Worm (Caenorhabditis elegans) whole organism, L4 larva: ENCODE results near the gene srh-219.

ENCODE experiments used
- D1046.2 ChIP-seq: fragments of 200-800 bp; sonication (Bioruptor generic); IDR thresholded peaks from 2 replicates; pipeline ENCODE4 v1.3.6; 2022; ENCODE audit warnings: missing genetic modification characterization, missing compliant biosample characterization
- F26F4.8 ChIP-seq: fragments of 200-800 bp; sonication (Bioruptor generic); conservative IDR thresholded peaks from 2 replicates; pipeline ENCODE4 v1.3.6; 2022; ENCODE audit warnings: missing genetic modification characterization, missing compliant biosample characterization
- F44E2.7 ChIP-seq: fragments of 200-800 bp; sonication (Bioruptor generic); IDR thresholded peaks from 2 replicates; pipeline ENCODE4 v2.1.2; 2022; ENCODE audit warnings: missing genetic modification characterization, missing compliant biosample characterization
- R02D3.7 ChIP-seq: fragments of 150-350 bp; sonication (generic microtip); optimal IDR thresholded peaks from 3 replicates; lab custom pipeline; 2014; ENCODE audit warnings: missing biosample characterization, missing genetic modification characterization
- T20F7.1 ChIP-seq: fragments of 200-800 bp; sonication (Bioruptor generic); optimal IDR thresholded peaks from 2 replicates; lab custom pipeline; 2018; ENCODE audit warnings: mild to moderate bottlenecking, missing genetic modification characterization, missing compliant biosample characterization
- Y105C5A.15 ChIP-seq: fragments of 200-800 bp; sonication (Bioruptor generic); IDR thresholded peaks from 2 replicates; pipeline ENCODE4 v1.3.6; 2022; ENCODE audit warnings: missing genetic modification characterization, missing compliant biosample characterization
- Y48G9A.11 ChIP-seq: fragments of 200-800 bp; sonication (Bioruptor generic); IDR thresholded peaks from 2 replicates; pipeline ENCODE4 v1.3.6; 2022; ENCODE audit warnings: missing genetic modification reagents, missing genetic modification characterization, missing compliant biosample characterization
- Y75B8A.6 ChIP-seq: fragments of 200-800 bp; sonication (Bioruptor generic); IDR thresholded peaks from 2 replicates; pipeline ENCODE4 v1.3.6; 2022; ENCODE audit warnings: missing genetic modification reagents, missing genetic modification characterization, missing compliant biosample characterization
- ZK337.2 ChIP-seq: fragments of 200-800 bp; sonication (Bioruptor generic); IDR thresholded peaks from 2 replicates; pipeline ENCODE4 v1.3.6; 2022; ENCODE audit warnings: missing genetic modification reagents, missing genetic modification characterization, missing compliant biosample characterization
- aha-1 ChIP-seq: fragments of 150-350 bp; peaks from one replicate; lab custom pipeline; 2014; ENCODE audit warnings: missing biosample characterization, missing genetic modification characterization
- ceh-28 ChIP-seq: fragments of 150-350 bp; optimal IDR thresholded peaks from 2 replicates; lab custom pipeline; 2014; ENCODE audit warnings: missing biosample characterization, missing genetic modification reagents, missing genetic modification characterization
- ceh-32 ChIP-seq: sonication (generic microtip); optimal IDR thresholded peaks from 2 replicates; lab custom pipeline; 2016; ENCODE audit warnings: mild to moderate bottlenecking, missing genetic modification characterization, missing compliant biosample characterization; ENCODE audit not compliant: poor library complexity
- ceh-44 ChIP-seq: fragments of 200-800 bp; sonication (Bioruptor generic); IDR thresholded peaks from 2 replicates; pipeline ENCODE4 v1.3.6; 2022; ENCODE audit warnings: missing genetic modification reagents, missing genetic modification characterization, missing compliant biosample characterization
- ceh-82 ChIP-seq: sonication (generic microtip); optimal IDR thresholded peaks from 2 replicates; lab custom pipeline; 2017; ENCODE audit warnings: missing biosample characterization, missing genetic modification characterization
- cey-2 ChIP-seq: sonication (generic microtip); optimal IDR thresholded peaks from 3 replicates; lab custom pipeline; 2017; ENCODE audit warnings: missing genetic modification characterization, mild to moderate bottlenecking, missing compliant biosample characterization, antibody characterized with exemption, borderline replicate concordance; ENCODE audit not compliant: insufficient read depth
- ctbp-1 ChIP-seq: fragments of 200-800 bp; sonication (Bioruptor generic); IDR thresholded peaks from 2 replicates; pipeline ENCODE4 v1.3.6; 2022; ENCODE audit warnings: missing genetic modification reagents, missing genetic modification characterization, missing compliant biosample characterization
- daf-8 ChIP-seq: fragments of 200-800 bp; sonication (Bioruptor generic); IDR thresholded peaks from 2 replicates; pipeline ENCODE4 v1.3.6; 2022; ENCODE audit warnings: missing genetic modification characterization, missing compliant biosample characterization
- dpl-1 ChIP-seq: fragments of 150-350 bp; optimal IDR thresholded peaks from 2 replicates; lab custom pipeline; 2014; ENCODE audit warnings: missing biosample characterization, missing genetic modification reagents, missing genetic modification characterization
- egl-27 ChIP-seq: sonication (generic microtip); optimal IDR thresholded peaks from 3 replicates; lab custom pipeline; 2017; ENCODE audit warnings: missing biosample characterization, missing genetic modification reagents, missing genetic modification characterization
- fkh-10 ChIP-seq: fragments of 150-350 bp; optimal IDR thresholded peaks from 2 replicates; lab custom pipeline; 2014; ENCODE audit warnings: missing biosample characterization, missing genetic modification reagents, missing genetic modification characterization
- fos-1 ChIP-seq: fragments of 150-350 bp; optimal IDR thresholded peaks from 2 replicates; lab custom pipeline; 2014; ENCODE audit warnings: missing biosample characterization, missing genetic modification characterization
- gei-8 ChIP-seq: fragments of 200-800 bp; sonication (Bioruptor generic); optimal IDR thresholded peaks from 2 replicates; lab custom pipeline; 2018; ENCODE audit warnings: mild to moderate bottlenecking, missing genetic modification characterization, missing compliant biosample characterization
- hlh-30 ChIP-seq: sonication (generic microtip); optimal IDR thresholded peaks from 2 replicates; lab custom pipeline; 2017; ENCODE audit warnings: antibody characterized with exemption, mild to moderate bottlenecking, missing genetic modification characterization, missing compliant biosample characterization; ENCODE audit not compliant: insufficient read depth
- jun-1 ChIP-seq: fragments of 150-350 bp; optimal IDR thresholded peaks from 2 replicates; lab custom pipeline; 2014; ENCODE audit warnings: missing biosample characterization, missing genetic modification reagents, missing genetic modification characterization
- lin-15B ChIP-seq: fragments of 150-350 bp; sonication (generic microtip); optimal IDR thresholded peaks from 3 replicates; lab custom pipeline; 2014; ENCODE audit warnings: missing biosample characterization, missing genetic modification characterization
- lin-29 ChIP-seq: fragments of 200-800 bp; sonication (Bioruptor generic); IDR thresholded peaks from 2 replicates; pipeline ENCODE4 v1.3.6; 2022; ENCODE audit warnings: missing genetic modification reagents, missing genetic modification characterization, missing compliant biosample characterization
- lin-38 ChIP-seq: fragments of 200-800 bp; sonication (Bioruptor generic); IDR thresholded peaks from 2 replicates; pipeline ENCODE4 v1.3.6; 2022; ENCODE audit warnings: missing genetic modification reagents, missing genetic modification characterization, missing compliant biosample characterization
- lir-3 ChIP-seq: sonication (generic microtip); optimal IDR thresholded peaks from 2 replicates; lab custom pipeline; 2016; ENCODE audit warnings: mild to moderate bottlenecking, missing genetic modification characterization, missing compliant biosample characterization
- madf-5 ChIP-seq, 2 experiments: fragments of 200-800 bp; sonication (Bioruptor generic); IDR thresholded peaks; 2 replicates each; pipeline ENCODE4 v1.3.6; 2022; ENCODE audit warnings: missing compliant biosample characterization in 2 of 2, missing genetic modification characterization in 2 of 2
- madf-9 ChIP-seq: fragments of 200-800 bp; sonication (Bioruptor generic); conservative IDR thresholded peaks from 2 replicates; pipeline ENCODE4 v1.3.6; 2022; ENCODE audit warnings: missing genetic modification reagents, missing genetic modification characterization, missing compliant biosample characterization
- mdt-29 ChIP-seq: fragments of 200-800 bp; sonication (Bioruptor generic); IDR thresholded peaks from 2 replicates; pipeline ENCODE4 v1.3.6; 2022; ENCODE audit warnings: missing genetic modification reagents, missing genetic modification characterization, missing compliant biosample characterization
- mxl-2 ChIP-seq: fragments of 200-800 bp; sonication (Bioruptor generic); conservative IDR thresholded peaks from 2 replicates; pipeline ENCODE4 v1.3.6; 2022; ENCODE audit warnings: missing genetic modification reagents, missing genetic modification characterization, missing compliant biosample characterization
- mxl-3 ChIP-seq: fragments of 200-800 bp; sonication (Bioruptor generic); optimal IDR thresholded peaks from 2 replicates; lab custom pipeline; 2018; ENCODE audit warnings: mild to moderate bottlenecking, missing genetic modification characterization, missing compliant biosample characterization
- nhr-11 ChIP-seq: fragments of 150-350 bp; optimal IDR thresholded peaks from 2 replicates; lab custom pipeline; 2014; ENCODE audit warnings: missing biosample characterization, missing genetic modification characterization
- nhr-111 ChIP-seq: fragments of 200-800 bp; sonication (Bioruptor generic); optimal IDR thresholded peaks from 2 replicates; lab custom pipeline; 2018; ENCODE audit warnings: mild to moderate bottlenecking, missing genetic modification characterization, missing compliant biosample characterization
- nhr-237 ChIP-seq: sonication (generic microtip); optimal IDR thresholded peaks from 2 replicates; lab custom pipeline; 2017; ENCODE audit warnings: missing biosample characterization, missing genetic modification characterization
- nhr-28 ChIP-seq: fragments of 150-350 bp; optimal IDR thresholded peaks from 2 replicates; lab custom pipeline; 2014; ENCODE audit warnings: missing biosample characterization, missing genetic modification characterization
- nhr-48 ChIP-seq: sonication (generic microtip); optimal IDR thresholded peaks from 2 replicates; lab custom pipeline; 2016; ENCODE audit warnings: mild to moderate bottlenecking, missing genetic modification characterization, missing compliant biosample characterization
- nhr-6 ChIP-seq: fragments of 150-350 bp; optimal IDR thresholded peaks from 2 replicates; lab custom pipeline; 2014; ENCODE audit warnings: missing biosample characterization, missing genetic modification characterization
- set-16 ChIP-seq: fragments of 200-800 bp; sonication (Bioruptor generic); IDR thresholded peaks from 2 replicates; pipeline ENCODE4 v1.3.6; 2022; ENCODE audit warnings: missing genetic modification reagents, missing genetic modification characterization, missing compliant biosample characterization
- snpc-1.2 ChIP-seq: fragments of 200-800 bp; sonication (Bioruptor generic); IDR thresholded peaks from 2 replicates; pipeline ENCODE4 v1.3.6; 2022; ENCODE audit warnings: missing genetic modification reagents, missing genetic modification characterization, missing compliant biosample characterization
- tag-97 ChIP-seq: fragments of 200-800 bp; sonication (Bioruptor generic); IDR thresholded peaks from 2 replicates; pipeline ENCODE4 v1.3.6; 2022; ENCODE audit warnings: missing genetic modification characterization, missing compliant biosample characterization
- unc-39 ChIP-seq: sonication (generic microtip); optimal IDR thresholded peaks from 2 replicates; lab custom pipeline; 2017; ENCODE audit warnings: missing biosample characterization, missing genetic modification characterization
- vab-7 ChIP-seq: fragments of 200-800 bp; sonication (Bioruptor generic); IDR thresholded peaks from 2 replicates; pipeline ENCODE4 v1.3.6; 2022; ENCODE audit warnings: missing genetic modification reagents, missing genetic modification characterization, missing compliant biosample characterization
- zfp-3 ChIP-seq: fragments of 200-800 bp; sonication (Bioruptor generic); conservative IDR thresholded peaks from 2 replicates; pipeline ENCODE4 v1.3.6; 2022; ENCODE audit warnings: missing genetic modification reagents, missing genetic modification characterization, missing compliant biosample characterization
- zip-11 ChIP-seq: fragments of 200-800 bp; sonication (Bioruptor generic); IDR thresholded peaks from 2 replicates; pipeline ENCODE4 v1.3.6; 2022; ENCODE audit warnings: missing genetic modification characterization, missing compliant biosample characterization
- zip-2 ChIP-seq: fragments of 150-350 bp; optimal IDR thresholded peaks from 2 replicates; lab custom pipeline; 2014; ENCODE audit warnings: missing biosample characterization, missing genetic modification characterization

srh-219 gene

DNA sequence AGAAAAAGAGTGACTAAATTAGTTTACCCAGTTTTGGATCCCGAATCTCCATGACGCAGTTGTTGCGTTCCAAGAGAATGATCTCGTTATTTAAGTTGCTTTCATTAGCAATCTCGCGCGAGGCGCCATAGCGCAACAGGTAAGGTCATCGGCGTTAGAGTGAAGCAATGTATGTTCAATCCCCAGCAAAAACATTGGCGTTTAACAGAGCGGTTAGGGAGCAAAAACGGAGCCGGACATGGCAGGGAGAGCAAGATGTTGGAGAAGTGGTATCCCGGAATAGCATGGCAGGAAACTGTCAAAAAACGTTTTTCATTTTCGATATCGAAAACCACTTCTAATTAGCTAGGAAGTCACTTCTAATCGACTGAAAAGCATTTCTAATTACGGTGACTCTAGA is 40.9 kb upstream of the srh-219 start (continued):
- TF ChIP-seq cey-2 (tag; lab: Kevin White, UChicago), result no peak
- no peak for TF ChIP-seq unc-39 (tag; lab: Kevin White, UChicago)
- TF ChIP-seq fos-1, result no peak
- TF ChIP-seq lin-29 (GFP tag; lab: Robert Waterston, UW), result no peak
- TF ChIP-seq nhr-6, result no peak
- peak; percentile 48; the same call in 1 of the 2 replicates for TF ChIP-seq F44E2.7 (GFP tag; lab: Robert Waterston, UW)
- no peak for TF ChIP-seq egl-27 (tag; lab: Kevin White, UChicago)
- TF ChIP-seq aha-1 (tag; lab: Kevin White, UChicago), result no peak
- peak; percentile 57; the same call in 1 of the 2 replicates for TF ChIP-seq Y75B8A.6 (GFP tag; lab: Robert Waterston, UW)
- TF ChIP-seq D1046.2, result peak; percentile 53; the same call in 1 of the 2 replicates
- 0 out of 2 replicates have a peak, but pooled peaks have one; percentile 49 for TF ChIP-seq vab-7 (GFP tag; lab: Robert Waterston, UW)
- TF ChIP-seq dpl-1 (GFP tag; lab: Kevin White, UChicago), result no peak
- no peak for TF ChIP-seq tag-97
- TF ChIP-seq T20F7.1, result no peak
- TF ChIP-seq nhr-48, result no peak
- TF ChIP-seq lin-15B, result no peak
- peak; percentile 39 for TF ChIP-seq nhr-111 (GFP tag; lab: Kevin White, UChicago)
- no peak for TF ChIP-seq fkh-10 (GFP tag; lab: Kevin White, UChicago)
- TF ChIP-seq snpc-1.2 (GFP tag; lab: Robert Waterston, UW), result peak; percentile 73
- peak in 1 of 2 experiments; percentile 65; a peak in 1 of 4 replicates for TF ChIP-seq madf-5 (GFP tag; IDR thresholded peaks at IDR 0.05; lab: Robert Waterston, UW)
- no peak for TF ChIP-seq ceh-82
- no peak for TF ChIP-seq lin-38 (GFP tag; lab: Robert Waterston, UW)
- TF ChIP-seq R02D3.7 (tag; lab: Kevin White, UChicago), result no peak
- no peak for TF ChIP-seq gei-8 (GFP tag; lab: Kevin White, UChicago)
- 0 out of 2 replicates have a peak, but pooled peaks have one; percentile 66 for TF ChIP-seq F26F4.8
- TF ChIP-seq zip-2 (tag; lab: Kevin White, UChicago), result no peak
- no peak for TF ChIP-seq jun-1 (tag; lab: Kevin White, UChicago)
- TF ChIP-seq ceh-32 (tag; lab: Kevin White, UChicago), result no peak
- TF ChIP-seq Y105C5A.15, result peak; percentile 82; the same call in 1 of the 2 replicates
- no peak for TF ChIP-seq nhr-28 (tag; lab: Kevin White, UChicago)
- TF ChIP-seq zip-11, result no peak
- TF ChIP-seq ZK337.2, result no peak
- no peak for TF ChIP-seq zfp-3 (GFP tag; lab: Robert Waterston, UW)
- TF ChIP-seq set-16 (GFP tag; lab: Robert Waterston, UW), result no peak
- no peak for TF ChIP-seq mxl-2 (GFP tag; lab: Robert Waterston, UW)
- 0 out of 2 replicates have a peak, but pooled peaks have one; percentile 34 for TF ChIP-seq Y48G9A.11 (GFP tag; lab: Robert Waterston, UW)
- no peak for TF ChIP-seq ceh-28
- no peak for TF ChIP-seq nhr-11 (tag; lab: Kevin White, UChicago)
- no peak for TF ChIP-seq daf-8
- TF ChIP-seq mdt-29 (GFP tag; lab: Robert Waterston, UW), result peak; percentile 26; the same call in 1 of the 2 replicates
- no peak for TF ChIP-seq madf-9 (GFP tag; lab: Robert Waterston, UW)
- TF ChIP-seq nhr-237 (tag; lab: Kevin White, UChicago), result no peak
- no peak for TF ChIP-seq ctbp-1 (GFP tag; lab: Robert Waterston, UW)
- TF ChIP-seq mxl-3 (GFP tag; lab: Kevin White, UChicago), result no peak
- no peak for TF ChIP-seq hlh-30 (tag; lab: Kevin White, UChicago)
- no peak for TF ChIP-seq lir-3 (tag; lab: Kevin White, UChicago)
- TF ChIP-seq ceh-44 (GFP tag; lab: Robert Waterston, UW), result no peak
